Worm (Caenorhabditis elegans) whole organism, L4 larva: ENCODE measurements around the gene F32D8.5.

Source experiments
- D1046.2 ChIP-seq: fragments of 200-800 bp; sonication (Bioruptor generic); IDR thresholded peaks from 2 replicates; pipeline ENCODE4 v1.3.6; 2022; ENCODE audit warnings: missing genetic modification characterization, missing compliant biosample characterization
- F37D6.2 ChIP-seq: sonication (generic microtip); optimal IDR thresholded peaks from 2 replicates; lab custom pipeline; 2016; ENCODE audit warnings: mild to moderate bottlenecking, missing genetic modification characterization, missing compliant biosample characterization
- Y48G9A.11 ChIP-seq: fragments of 200-800 bp; sonication (Bioruptor generic); IDR thresholded peaks from 2 replicates; pipeline ENCODE4 v1.3.6; 2022; ENCODE audit warnings: missing genetic modification reagents, missing genetic modification characterization, missing compliant biosample characterization
- ZK546.5 ChIP-seq, 2 experiments: sonication (generic microtip); optimal IDR thresholded peaks; 2 replicates each; lab custom pipeline; 2017; ENCODE audit warnings: missing biosample characterization in 2 of 2, missing genetic modification characterization in 2 of 2
- aha-1 ChIP-seq: fragments of 150-350 bp; peaks from one replicate; lab custom pipeline; 2014; ENCODE audit warnings: missing biosample characterization, missing genetic modification characterization
- aly-2 ChIP-seq: sonication (generic microtip); optimal IDR thresholded peaks from 2 replicates; lab custom pipeline; 2018; ENCODE audit warnings: missing biosample characterization, missing genetic modification characterization
- arid-1 ChIP-seq: fragments of 200-800 bp; sonication (Bioruptor generic); conservative IDR thresholded peaks from 2 replicates; pipeline ENCODE4 v1.3.6; 2022; ENCODE audit warnings: missing genetic modification reagents, missing genetic modification characterization, missing compliant biosample characterization
- ceh-20 ChIP-seq: fragments of 200-800 bp; sonication (Bioruptor generic); IDR thresholded peaks from 2 replicates; pipeline ENCODE4 v1.3.6; 2022; ENCODE audit warnings: missing genetic modification reagents, missing genetic modification characterization, missing compliant biosample characterization
- ceh-28 ChIP-seq: fragments of 150-350 bp; optimal IDR thresholded peaks from 2 replicates; lab custom pipeline; 2014; ENCODE audit warnings: missing biosample characterization, missing genetic modification reagents, missing genetic modification characterization
- ceh-32 ChIP-seq: sonication (generic microtip); optimal IDR thresholded peaks from 2 replicates; lab custom pipeline; 2016; ENCODE audit warnings: mild to moderate bottlenecking, missing genetic modification characterization, missing compliant biosample characterization; ENCODE audit not compliant: poor library complexity
- ceh-62 ChIP-seq: sonication (generic microtip); optimal IDR thresholded peaks from 2 replicates; lab custom pipeline; 2017; ENCODE audit warnings: missing biosample characterization, missing genetic modification characterization
- ctbp-1 ChIP-seq: fragments of 200-800 bp; sonication (Bioruptor generic); IDR thresholded peaks from 2 replicates; pipeline ENCODE4 v1.3.6; 2022; ENCODE audit warnings: missing genetic modification reagents, missing genetic modification characterization, missing compliant biosample characterization
- daf-8 ChIP-seq: fragments of 200-800 bp; sonication (Bioruptor generic); IDR thresholded peaks from 2 replicates; pipeline ENCODE4 v1.3.6; 2022; ENCODE audit warnings: missing genetic modification characterization, missing compliant biosample characterization
- dmd-9 ChIP-seq: fragments of 200-800 bp; sonication (Bioruptor generic); IDR thresholded peaks from 2 replicates; pipeline ENCODE4 v1.3.6; 2022; ENCODE audit warnings: missing genetic modification reagents, missing genetic modification characterization, missing compliant biosample characterization
- dpl-1 ChIP-seq: fragments of 150-350 bp; optimal IDR thresholded peaks from 2 replicates; lab custom pipeline; 2014; ENCODE audit warnings: missing biosample characterization, missing genetic modification reagents, missing genetic modification characterization
- duxl-1 ChIP-seq: sonication (generic microtip); optimal IDR thresholded peaks from 2 replicates; lab custom pipeline; 2016; ENCODE audit warnings: mild to moderate bottlenecking, missing genetic modification characterization, moderate library complexity, missing compliant biosample characterization; ENCODE audit not compliant: poor library complexity
- egl-27 ChIP-seq: sonication (generic microtip); optimal IDR thresholded peaks from 3 replicates; lab custom pipeline; 2017; ENCODE audit warnings: missing biosample characterization, missing genetic modification reagents, missing genetic modification characterization
- egl-43 ChIP-seq: fragments of 200-800 bp; sonication (Bioruptor generic); IDR thresholded peaks from 2 replicates; pipeline ENCODE4 v1.3.6; 2022; ENCODE audit warnings: missing genetic modification reagents, missing genetic modification characterization, missing compliant biosample characterization
- fkh-10 ChIP-seq: fragments of 150-350 bp; optimal IDR thresholded peaks from 2 replicates; lab custom pipeline; 2014; ENCODE audit warnings: missing biosample characterization, missing genetic modification reagents, missing genetic modification characterization
- gei-8 ChIP-seq: fragments of 200-800 bp; sonication (Bioruptor generic); optimal IDR thresholded peaks from 2 replicates; lab custom pipeline; 2018; ENCODE audit warnings: mild to moderate bottlenecking, missing genetic modification characterization, missing compliant biosample characterization
- hif-1 ChIP-seq, 2 experiments: sonication (generic microtip); optimal IDR thresholded peaks; 2 replicates each; lab custom pipeline; 2016 to 2017; ENCODE audit warnings: missing compliant biosample characterization in 2 of 2, missing genetic modification characterization in 2 of 2, missing genetic modification reagents in 2 of 2, missing genotype in 2 of 2, mild to moderate bottlenecking in 1 of 2
- hmg-1.1 ChIP-seq: fragments of 200-800 bp; sonication (Bioruptor generic); IDR thresholded peaks from 2 replicates; pipeline ENCODE4 v1.3.6; 2022; ENCODE audit warnings: missing genetic modification reagents, missing genetic modification characterization, missing compliant biosample characterization
- lim-7 ChIP-seq: fragments of 200-800 bp; sonication (Bioruptor generic); IDR thresholded peaks from 2 replicates; pipeline ENCODE4 v1.3.6; 2022; ENCODE audit warnings: missing genetic modification characterization, missing compliant biosample characterization
- lin-13 ChIP-seq: fragments of 150-350 bp; optimal IDR thresholded peaks from 2 replicates; lab custom pipeline; 2014; ENCODE audit warnings: missing biosample characterization, missing genetic modification reagents, missing genetic modification characterization
- lin-29 ChIP-seq: fragments of 200-800 bp; sonication (Bioruptor generic); IDR thresholded peaks from 2 replicates; pipeline ENCODE4 v1.3.6; 2022; ENCODE audit warnings: missing genetic modification reagents, missing genetic modification characterization, missing compliant biosample characterization
- lin-38 ChIP-seq: fragments of 200-800 bp; sonication (Bioruptor generic); IDR thresholded peaks from 2 replicates; pipeline ENCODE4 v1.3.6; 2022; ENCODE audit warnings: missing genetic modification reagents, missing genetic modification characterization, missing compliant biosample characterization
- lin-39 ChIP-seq: fragments of 150-350 bp; optimal IDR thresholded peaks from 2 replicates; lab custom pipeline; 2014; ENCODE audit warnings: missing biosample characterization, missing genetic modification reagents, missing genetic modification characterization
- lir-3 ChIP-seq: sonication (generic microtip); optimal IDR thresholded peaks from 2 replicates; lab custom pipeline; 2016; ENCODE audit warnings: mild to moderate bottlenecking, missing genetic modification characterization, missing compliant biosample characterization
- madf-5 ChIP-seq, 2 experiments: fragments of 200-800 bp; sonication (Bioruptor generic); IDR thresholded peaks; 2 replicates each; pipeline ENCODE4 v1.3.6; 2022; ENCODE audit warnings: missing compliant biosample characterization in 2 of 2, missing genetic modification characterization in 2 of 2
- mdl-1 ChIP-seq, 2 experiments: fragments of 150-350 bp in 1 of 2; sonication (generic microtip) in 1 of 2; optimal IDR thresholded peaks; 2 replicates each; lab custom pipeline; 2014 to 2017; ENCODE audit warnings: missing biosample characterization in 2 of 2, missing genetic modification characterization in 2 of 2
- mdt-29 ChIP-seq: fragments of 200-800 bp; sonication (Bioruptor generic); IDR thresholded peaks from 2 replicates; pipeline ENCODE4 v1.3.6; 2022; ENCODE audit warnings: missing genetic modification reagents, missing genetic modification characterization, missing compliant biosample characterization
- mep-1 ChIP-seq: fragments of 150-350 bp; sonication (generic microtip); optimal IDR thresholded peaks from 3 replicates; lab custom pipeline; 2014; ENCODE audit warnings: missing biosample characterization, missing genetic modification characterization
- mxl-3 ChIP-seq: fragments of 200-800 bp; sonication (Bioruptor generic); optimal IDR thresholded peaks from 2 replicates; lab custom pipeline; 2018; ENCODE audit warnings: mild to moderate bottlenecking, missing genetic modification characterization, missing compliant biosample characterization
- nhr-102 ChIP-seq: sonication (generic microtip); optimal IDR thresholded peaks from 2 replicates; lab custom pipeline; 2016; ENCODE audit warnings: mild to moderate bottlenecking, missing genetic modification characterization, moderate library complexity, missing compliant biosample characterization
- nhr-11 ChIP-seq: fragments of 150-350 bp; optimal IDR thresholded peaks from 2 replicates; lab custom pipeline; 2014; ENCODE audit warnings: missing biosample characterization, missing genetic modification characterization
- nhr-25 ChIP-seq: sonication (generic microtip); optimal IDR thresholded peaks from 2 replicates; lab custom pipeline; 2017; ENCODE audit warnings: missing genetic modification characterization, mild to moderate bottlenecking, missing compliant biosample characterization, antibody characterized with exemption, moderate library complexity, borderline replicate concordance; ENCODE audit not compliant: insufficient read depth
- nhr-28 ChIP-seq: fragments of 150-350 bp; optimal IDR thresholded peaks from 2 replicates; lab custom pipeline; 2014; ENCODE audit warnings: missing biosample characterization, missing genetic modification characterization
- nhr-42 ChIP-seq: fragments of 200-800 bp; sonication (Bioruptor generic); IDR thresholded peaks from 2 replicates; pipeline ENCODE4 v1.3.6; 2022; ENCODE audit warnings: missing genetic modification characterization, missing compliant biosample characterization
- nhr-6 ChIP-seq: fragments of 150-350 bp; optimal IDR thresholded peaks from 2 replicates; lab custom pipeline; 2014; ENCODE audit warnings: missing biosample characterization, missing genetic modification characterization
- nhr-76 ChIP-seq: fragments of 150-350 bp; optimal IDR thresholded peaks from 2 replicates; lab custom pipeline; 2014; ENCODE audit warnings: missing biosample characterization, missing genetic modification characterization
- pha-4 ChIP-seq, 2 experiments: fragments of 150-350 bp in 1 of 2; fragments of 200-800 bp in 1 of 2; sonication (Bioruptor generic) in 1 of 2; IDR thresholded peaks in 1 of 2; optimal IDR thresholded peaks in 1 of 2; 2 replicates each; pipeline versions ENCODE4 v1.3.6 to Lab custom; 2014 to 2022; ENCODE audit warnings: missing genetic modification characterization in 2 of 2, missing genetic modification reagents in 2 of 2, missing biosample characterization in 1 of 2, missing compliant biosample characterization in 1 of 2
- pqm-1 ChIP-seq: sonication (generic microtip); optimal IDR thresholded peaks from 2 replicates; lab custom pipeline; 2017; ENCODE audit warnings: missing biosample characterization, missing genetic modification characterization
- saeg-2 ChIP-seq: fragments of 200-800 bp; sonication (Bioruptor generic); IDR thresholded peaks from 2 replicates; pipeline ENCODE4 v1.3.6; 2022; ENCODE audit warnings: missing genetic modification reagents, missing genetic modification characterization, missing compliant biosample characterization
- skn-1 ChIP-seq: fragments of 150-350 bp; optimal IDR thresholded peaks from 2 replicates; lab custom pipeline; 2014; ENCODE audit warnings: missing biosample characterization, missing genetic modification characterization
- snpc-4 ChIP-seq: fragments of 150-350 bp; optimal IDR thresholded peaks from 2 replicates; lab custom pipeline; 2014; ENCODE audit warnings: missing biosample characterization, missing genetic modification characterization
- tra-1 ChIP-seq: fragments of 200-800 bp; sonication (Bioruptor generic); IDR thresholded peaks from 2 replicates; pipeline ENCODE4 v1.3.6; 2022; ENCODE audit warnings: missing genetic modification reagents, missing genetic modification characterization, missing compliant biosample characterization
- unc-39 ChIP-seq: sonication (generic microtip); optimal IDR thresholded peaks from 2 replicates; lab custom pipeline; 2017; ENCODE audit warnings: missing biosample characterization, missing genetic modification characterization
- unc-62 ChIP-seq, 3 experiments: fragments of 150-350 bp in 1 of 3; sonication (generic microtip); optimal IDR thresholded peaks in 2 of 3; peaks in 1 of 3; 1 replicate in 1 of 3; 2 replicates in 2 of 3; lab custom pipeline; 2014 to 2017; ENCODE audit warnings: missing biosample characterization in 3 of 3, missing genetic modification characterization in 3 of 3, missing genetic modification reagents in 3 of 3, missing genotype in 1 of 3
- zfp-3 ChIP-seq: fragments of 200-800 bp; sonication (Bioruptor generic); conservative IDR thresholded peaks from 2 replicates; pipeline ENCODE4 v1.3.6; 2022; ENCODE audit warnings: missing genetic modification reagents, missing genetic modification characterization, missing compliant biosample characterization
- zip-2 ChIP-seq: fragments of 150-350 bp; optimal IDR thresholded peaks from 2 replicates; lab custom pipeline; 2014; ENCODE audit warnings: missing biosample characterization, missing genetic modification characterization
- ztf-11 ChIP-seq: fragments of 150-350 bp; optimal IDR thresholded peaks from 2 replicates; lab custom pipeline; 2014; ENCODE audit warnings: missing biosample characterization, missing genetic modification characterization

The F32D8.5 gene

ce11 chrV:10855363-10855762 lies 39.2 kb upstream of the F32D8.5 start (continued):
- no peak for TF ChIP-seq egl-43 (GFP tag; lab: Robert Waterston, UW)
- no peak for TF ChIP-seq snpc-4 (tag; lab: Kevin White, UChicago)
- TF ChIP-seq ZK546.5 (tag; optimal IDR thresholded peaks at IDR 0.05; lab: Kevin White, UChicago), result no peak
- no peak for TF ChIP-seq egl-27 (tag; lab: Kevin White, UChicago)
- TF ChIP-seq mxl-3 (GFP tag; lab: Kevin White, UChicago), result peak; percentile 50
- TF ChIP-seq aha-1 (tag; lab: Kevin White, UChicago), result no peak
- no peak; the same call in 1 of the 2 replicates for TF ChIP-seq lin-38
- no peak for TF ChIP-seq mdt-29
- TF ChIP-seq mdl-1 (tag; optimal IDR thresholded peaks at IDR 0.05; lab: Kevin White, UChicago), result peak in 1 of 2 experiments; percentile 56
- TF ChIP-seq arid-1 (GFP tag; lab: Robert Waterston, UW), result no peak
- TF ChIP-seq nhr-6, result no peak
- TF ChIP-seq gei-8 (GFP tag; lab: Kevin White, UChicago), result no peak
- no peak for TF ChIP-seq skn-1 (tag; lab: Kevin White, UChicago)
- no peak for TF ChIP-seq lin-13 (GFP tag; lab: Kevin White, UChicago)
- no peak for TF ChIP-seq ceh-32 (tag; lab: Kevin White, UChicago)
- no peak for TF ChIP-seq ceh-20
- TF ChIP-seq dpl-1 (GFP tag; lab: Kevin White, UChicago), result no peak
- no peak for TF ChIP-seq lin-29
- TF ChIP-seq nhr-28 (tag; lab: Kevin White, UChicago), result peak; percentile 96
- TF ChIP-seq duxl-1 (tag; lab: Kevin White, UChicago), result no peak
- no peak for TF ChIP-seq zfp-3 (GFP tag; lab: Robert Waterston, UW)
- no peak for TF ChIP-seq fkh-10 (GFP tag; lab: Kevin White, UChicago)
- TF ChIP-seq unc-39, result no peak
- no peak for TF ChIP-seq pha-4 (GFP tag; IDR thresholded peaks at IDR 0.05; lab: Robert Waterston, UW)
- no peak for TF ChIP-seq pha-4 (tag; optimal IDR thresholded peaks at IDR 0.05; lab: Kevin White, UChicago)
- no peak for TF ChIP-seq Y48G9A.11 (GFP tag; lab: Robert Waterston, UW)
- TF ChIP-seq nhr-11 (tag; lab: Kevin White, UChicago), result no peak
- no peak for TF ChIP-seq nhr-42 (GFP tag; lab: Robert Waterston, UW)
- no peak for TF ChIP-seq lim-7 (GFP tag; lab: Robert Waterston, UW)
- no peak for TF ChIP-seq daf-8 (GFP tag; lab: Robert Waterston, UW)
- TF ChIP-seq hif-1 (tag; optimal IDR thresholded peaks at IDR 0.05; lab: Kevin White, UChicago), result peak in 1 of 2 experiments; percentile 40
- no peak for TF ChIP-seq dmd-9 (GFP tag; lab: Robert Waterston, UW)
- TF ChIP-seq hmg-1.1 (GFP tag; lab: Robert Waterston, UW), result no peak
- no peak for TF ChIP-seq ctbp-1
- TF ChIP-seq lir-3 (tag; lab: Kevin White, UChicago), result no peak
- no peak for TF ChIP-seq nhr-76
- TF ChIP-seq D1046.2 (GFP tag; lab: Robert Waterston, UW), result no peak
- TF ChIP-seq tra-1 (GFP tag; lab: Robert Waterston, UW), result peak; percentile 66
- peak in 1 of 2 experiments; percentile 87 for TF ChIP-seq unc-62 (GFP tag; optimal IDR thresholded peaks at IDR 0.05 in 1 of 2; lab: Kevin White, UChicago)
- no peak for TF ChIP-seq unc-62 (tag; optimal IDR thresholded peaks at IDR 0.05; lab: Kevin White, UChicago)
- TF ChIP-seq aly-2 (tag; lab: Kevin White, UChicago), result no peak
- no peak for TF ChIP-seq zip-2 (tag; lab: Kevin White, UChicago)
- TF ChIP-seq lin-39 (tag; lab: Kevin White, UChicago), result no peak
- TF ChIP-seq saeg-2 (GFP tag; lab: Robert Waterston, UW), result 0 out of 2 replicates have a peak, but pooled peaks have one; percentile 61
- TF ChIP-seq ceh-28, result no peak
- TF ChIP-seq ceh-62, result no peak
- TF ChIP-seq pqm-1, result peak; percentile 98
- TF ChIP-seq F37D6.2 (tag; lab: Kevin White, UChicago), result no peak
- no peak for TF ChIP-seq nhr-25 (tag; lab: Kevin White, UChicago)
- peak; percentile 38 for TF ChIP-seq nhr-102 (tag; lab: Kevin White, UChicago)
- no peak for TF ChIP-seq madf-5 (GFP tag; IDR thresholded peaks at IDR 0.05; lab: Robert Waterston, UW)
- TF ChIP-seq mep-1 (tag; lab: Kevin White, UChicago), result peak; percentile 16
- no peak for TF ChIP-seq ztf-11 (tag; lab: Kevin White, UChicago)
